Worm (Caenorhabditis elegans) whole organism, midembryonic: ENCODE measurements around the gene T08G5.15.
"Not testable (repeated sequence)": the region's sequence is repeated elsewhere in the genome, so short reads cannot be mapped to it uniquely, and the experiment has no call there.

Source experiments
- T22C8.4 ChIP-seq: fragments of 200-800 bp; sonication (Bioruptor generic); IDR thresholded peaks from 2 replicates; pipeline ENCODE4 v1.3.6; 2022; ENCODE audit warnings: missing genetic modification characterization, missing compliant biosample characterization
- cog-1 ChIP-seq: sonication (generic microtip); optimal IDR thresholded peaks from 2 replicates; lab custom pipeline; 2016; ENCODE audit warnings: missing genetic modification characterization, missing compliant biosample characterization
- flt-1 ChIP-seq: fragments of 200-800 bp; sonication (Bioruptor generic); IDR thresholded peaks from 2 replicates; pipeline ENCODE4 v1.3.6; 2022; ENCODE audit warnings: missing genetic modification characterization, missing compliant biosample characterization
- klf-2 ChIP-seq: fragments of 200-800 bp; sonication (Bioruptor generic); conservative IDR thresholded peaks from 2 replicates; pipeline ENCODE4 v1.3.6; 2022; ENCODE audit warnings: missing genetic modification reagents, missing genetic modification characterization, missing compliant biosample characterization
- med-1 ChIP-seq: sonication (generic microtip); optimal IDR thresholded peaks from 2 replicates; lab custom pipeline; 2017; ENCODE audit warnings: missing genetic modification characterization, mild to moderate bottlenecking, missing compliant biosample characterization, antibody characterized with exemption, missing genetic modification reagents; ENCODE audit not compliant: insufficient read depth
- ref-1 ChIP-seq: fragments of 200-800 bp; sonication (Bioruptor generic); conservative IDR thresholded peaks from 2 replicates; pipeline ENCODE4 v1.3.6; 2022; ENCODE audit warnings: missing genetic modification reagents, missing genetic modification characterization, missing compliant biosample characterization
- tab-1 ChIP-seq: fragments of 200-800 bp; sonication (Bioruptor generic); IDR thresholded peaks from 2 replicates; pipeline ENCODE4 v1.3.6; 2022; ENCODE audit warnings: missing genetic modification characterization, missing compliant biosample characterization
- ztf-23 ChIP-seq: fragments of 200-800 bp; sonication (Bioruptor generic); IDR thresholded peaks from 2 replicates; pipeline ENCODE4 v1.3.6; 2022; ENCODE audit warnings: missing genetic modification reagents, missing genetic modification characterization, missing compliant biosample characterization
- ztf-29 ChIP-seq: fragments of 200-800 bp; sonication (Bioruptor generic); IDR thresholded peaks from 2 replicates; pipeline ENCODE4 v1.3.6; 2022; ENCODE audit warnings: missing genetic modification reagents, missing genetic modification characterization, missing compliant biosample characterization

Gene T08G5.15

ce11 chrV:14023074-14023473 lies at the start of gene T08G5.15:
TSS of gene T08G5.15 (minus strand) at chrV:14023174.
- no peak for TF ChIP-seq T22C8.4
- no peak for TF ChIP-seq ztf-23 (GFP tag; lab: Robert Waterston, UW)
- TF ChIP-seq tab-1 (GFP tag; lab: Robert Waterston, UW), result no peak
- TF ChIP-seq ref-1, result no peak
- no peak for TF ChIP-seq med-1 (GFP tag; lab: Kevin White, UChicago)
- no peak for TF ChIP-seq cog-1 (tag; lab: Kevin White, UChicago)
- TF ChIP-seq ztf-29 (GFP tag; lab: Robert Waterston, UW), result no peak
- TF ChIP-seq klf-2, result no peak
- TF ChIP-seq flt-1 (GFP tag; lab: Robert Waterston, UW), result no peak

ce11 chrV:14069899-14070298 lies 46.9 kb upstream of the T08G5.15 start:
- TF ChIP-seq ref-1 (no peak), flt-1 (GFP tag; lab: Robert Waterston, UW) (no peak), tab-1 (GFP tag; lab: Robert Waterston, UW) (no peak), ztf-23 (GFP tag; lab: Robert Waterston, UW) (no peak), med-1 (GFP tag; lab: Kevin White, UChicago) (no peak), ztf-29 (GFP tag; lab: Robert Waterston, UW) (no peak), klf-2 (no peak), cog-1 (tag; lab: Kevin White, UChicago) (no peak), T22C8.4 (no peak)

ce11 chrV:14067816-14068296 lies 44.9 kb upstream of the T08G5.15 start, which contains the start of gene D1086.17:
TSS of gene D1086.17 (plus strand) at chrV:14067866.
- TF ChIP-seq tab-1 (GFP tag; lab: Robert Waterston, UW), result no peak
- no peak for TF ChIP-seq cog-1 (tag; lab: Kevin White, UChicago)
- TF ChIP-seq ref-1, result no peak
- TF ChIP-seq T22C8.4, result no peak
- TF ChIP-seq med-1 (GFP tag; lab: Kevin White, UChicago), result no peak
- TF ChIP-seq ztf-23 (GFP tag; lab: Robert Waterston, UW), result no peak
- no peak for TF ChIP-seq ztf-29 (GFP tag; lab: Robert Waterston, UW)
- TF ChIP-seq klf-2, result no peak
- TF ChIP-seq flt-1 (GFP tag; lab: Robert Waterston, UW), result no peak

- TF ChIP-seq ztf-29 (GFP tag; lab: Robert Waterston, UW) (no peak), med-1 (GFP tag; lab: Kevin White, UChicago) (no peak), T22C8.4 (no peak), flt-1 (GFP tag; lab: Robert Waterston, UW) (no peak), ref-1 (no peak), klf-2 (no peak), ztf-23 (GFP tag; lab: Robert Waterston, UW) (no peak), cog-1 (tag; lab: Kevin White, UChicago) (no peak), tab-1 (GFP tag; lab: Robert Waterston, UW) (no peak)
Measured at ce11 chrV:14064422-14064821, 41.4 kb upstream of the T08G5.15 start, which contains the start of gene D1086.21. TSS of gene D1086.21 (plus strand) at chrV:14064722.

ce11 chrV:14063980-14064379 lies 41.0 kb upstream of the T08G5.15 start:
- TF ChIP-seq ztf-23 (GFP tag; lab: Robert Waterston, UW) (no peak), med-1 (GFP tag; lab: Kevin White, UChicago) (no peak), tab-1 (GFP tag; lab: Robert Waterston, UW) (no peak), cog-1 (tag; lab: Kevin White, UChicago) (no peak), flt-1 (GFP tag; lab: Robert Waterston, UW) (no peak), klf-2 (no peak), T22C8.4 (no peak), ztf-29 (GFP tag; lab: Robert Waterston, UW) (no peak), ref-1 (no peak)

- no peak for TF ChIP-seq ztf-23 (GFP tag; lab: Robert Waterston, UW)
- TF ChIP-seq T22C8.4, result no peak
- no peak for TF ChIP-seq ztf-29 (GFP tag; lab: Robert Waterston, UW)
- TF ChIP-seq ref-1, result no peak
- TF ChIP-seq flt-1 (GFP tag; lab: Robert Waterston, UW), result no peak
- TF ChIP-seq med-1 (GFP tag; lab: Kevin White, UChicago), result no peak
- TF ChIP-seq tab-1 (GFP tag; lab: Robert Waterston, UW), result no peak
- no peak for TF ChIP-seq klf-2
- TF ChIP-seq cog-1 (tag; lab: Kevin White, UChicago), result no peak
Measured at ce11 chrV:14057540-14057939, 34.6 kb upstream of the T08G5.15 start, which contains the start of gene F58D12.3. TSS of gene F58D12.3 (plus strand) at chrV:14057840.

- TF ChIP-seq ztf-23 (GFP tag; lab: Robert Waterston, UW), result peak; percentile 82
- peak; percentile 63; the same call in 1 of the 2 replicates for TF ChIP-seq klf-2
- peak; percentile 74 for TF ChIP-seq cog-1 (tag; lab: Kevin White, UChicago)
- peak; percentile 67 for TF ChIP-seq T22C8.4
- TF ChIP-seq flt-1 (GFP tag; lab: Robert Waterston, UW), result peak; percentile 73; the same call in 1 of the 2 replicates
- peak; percentile 59; the same call in 1 of the 2 replicates for TF ChIP-seq ztf-29 (GFP tag; lab: Robert Waterston, UW)
Measured at ce11 chrV:14055097-14055496, 32.1 kb upstream of the T08G5.15 start.

ce11 chrV:14049274-14049673 lies 26.3 kb upstream of the T08G5.15 start, which contains the start of gene F58D12.1:
TSS of gene F58D12.1 (plus strand) at chrV:14049574.
- not testable (repeated sequence) for TF ChIP-seq med-1 (GFP tag; lab: Kevin White, UChicago); klf-2; ztf-23 (GFP tag; lab: Robert Waterston, UW)

- TF ChIP-seq ztf-29 (GFP tag; lab: Robert Waterston, UW) (peak; percentile 7; the same call in 1 of the 2 replicates), tab-1 (GFP tag; lab: Robert Waterston, UW) (peak; percentile 62; the same call in 1 of the 2 replicates), klf-2 (peak; percentile 84), T22C8.4 (peak; percentile 65), ref-1 (peak; percentile 35; the same call in 1 of the 2 replicates), ztf-23 (GFP tag; lab: Robert Waterston, UW) (peak; percentile 90), med-1 (GFP tag; lab: Kevin White, UChicago) (peak; percentile 36), flt-1 (GFP tag; lab: Robert Waterston, UW) (peak; percentile 83)
Measured at ce11 chrV:14038328-14039084, 15.5 kb upstream of the T08G5.15 start, which contains the start of gene vps-39. TSS of gene vps-39 (minus strand) at chrV:14038378.
